Fruit fly (Drosophila melanogaster) whole organism, wandering third instar larva: ENCODE results near the gene Spase25.

Experiments
- Abd-B ChIP-seq: fragments of >200 bp; optimal IDR thresholded peaks from 2 replicates; lab custom pipeline; 2017; ENCODE audit warnings: missing biosample characterization, missing genetic modification characterization
- CG32264 ChIP-seq: fragments of 200-800 bp; sonication (Bioruptor generic); optimal IDR thresholded peaks from 2 replicates; lab custom pipeline; 2016; ENCODE audit warnings: missing biosample characterization, missing genetic modification characterization
- CG9705 ChIP-seq: fragments of 200-800 bp; sonication (Bioruptor generic); optimal IDR thresholded peaks from 2 replicates; lab custom pipeline; 2018; ENCODE audit warnings: missing biosample characterization, mild to moderate bottlenecking, missing genetic modification characterization
- CrebA ChIP-seq: fragments of 200-800 bp; sonication (Bioruptor generic); optimal IDR thresholded peaks from 2 replicates; lab custom pipeline; 2016; ENCODE audit warnings: missing biosample characterization, mild to moderate bottlenecking, missing genetic modification characterization, borderline replicate concordance
- Dfd ChIP-seq: fragments of >200 bp; optimal IDR thresholded peaks from 2 replicates; lab custom pipeline; 2017; ENCODE audit warnings: missing biosample characterization, missing genetic modification characterization
- Dif ChIP-seq: fragments of 200-275, 200-300 bp; sonication (Bioruptor generic); optimal IDR thresholded peaks from 2 replicates; lab custom pipeline; 2018; ENCODE audit warnings: missing biosample characterization, missing genetic modification characterization; ENCODE audit not compliant: partially characterized antibody
- GATAd ChIP-seq: sonication (Bioruptor generic); optimal IDR thresholded peaks from 2 replicates; lab custom pipeline; 2016; ENCODE audit warnings: missing biosample characterization, missing genetic modification characterization
- HLH106 ChIP-seq: fragments of 200-800 bp; optimal IDR thresholded peaks from 3 replicates; lab custom pipeline; 2019; ENCODE audit warnings: missing biosample characterization, mild to moderate bottlenecking, missing genetic modification characterization, moderate library complexity
- Hnf4 ChIP-seq: fragments of 200-800 bp; sonication (Bioruptor generic); optimal IDR thresholded peaks from 2 replicates; lab custom pipeline; 2016; ENCODE audit warnings: missing biosample characterization, mild to moderate bottlenecking, missing genetic modification characterization
- Hr78 ChIP-seq: fragments of >200 bp; optimal IDR thresholded peaks from 2 replicates; lab custom pipeline; 2017; ENCODE audit warnings: missing biosample characterization, missing genetic modification characterization
- Hr83 ChIP-seq: fragments of 200-300 bp; sonication (Bioruptor generic); optimal IDR thresholded peaks from 2 replicates; lab custom pipeline; 2016; ENCODE audit warnings: missing biosample characterization, mild to moderate bottlenecking, missing genetic modification characterization, moderate library complexity; ENCODE audit not compliant: poor library complexity, severe bottlenecking
- Jra ChIP-seq: sonication (Bioruptor generic); optimal IDR thresholded peaks from 2 replicates; lab custom pipeline; 2016; ENCODE audit warnings: missing biosample characterization, missing genetic modification characterization
- Mio ChIP-seq: sonication (Bioruptor generic); optimal IDR thresholded peaks from 2 replicates; lab custom pipeline; 2016; ENCODE audit warnings: missing biosample characterization, missing genetic modification characterization
- Myc ChIP-seq: fragments of >200 bp; optimal IDR thresholded peaks from 2 replicates; lab custom pipeline; 2017
- N ChIP-seq: fragments of >200 bp; optimal IDR thresholded peaks from 2 replicates; lab custom pipeline; 2018; ENCODE audit warnings: missing biosample characterization, missing external identifiers, missing genetic modification characterization
- OdsH ChIP-seq: fragments of 200-800 bp; sonication (Bioruptor generic); optimal IDR thresholded peaks from 2 replicates; lab custom pipeline; 2016; ENCODE audit warnings: missing biosample characterization, mild to moderate bottlenecking, missing genetic modification characterization
- Rel ChIP-seq, 2 experiments: fragments of 200-800 bp; sonication (Bioruptor generic) in 1 of 2; optimal IDR thresholded peaks; 2 replicates in 1 of 2; 3 replicates in 1 of 2; lab custom pipeline; 2016 to 2019; ENCODE audit warnings: mild to moderate bottlenecking in 2 of 2, missing biosample characterization in 2 of 2, missing genetic modification characterization in 2 of 2, moderate library complexity in 1 of 2
- Sp1 ChIP-seq: fragments of 200-800 bp; sonication (Bioruptor generic); optimal IDR thresholded peaks from 3 replicates; lab custom pipeline; 2019; ENCODE audit warnings: missing biosample characterization, mild to moderate bottlenecking, missing genetic modification characterization, moderate library complexity
- Vsx2 ChIP-seq: fragments of 200-300, 225-300 bp; sonication (Bioruptor generic); optimal IDR thresholded peaks from 2 replicates; lab custom pipeline; 2018; ENCODE audit warnings: missing biosample characterization, missing genetic modification characterization; ENCODE audit not compliant: partially characterized antibody
- br ChIP-seq: fragments of 200-800 bp; sonication (Bioruptor generic); optimal IDR thresholded peaks from 2 replicates; lab custom pipeline; 2016; ENCODE audit warnings: missing biosample characterization, missing genetic modification characterization
- brk ChIP-seq: fragments of 200-800 bp; sonication (Bioruptor generic); optimal IDR thresholded peaks from 2 replicates; lab custom pipeline; 2016; ENCODE audit warnings: missing biosample characterization, mild to moderate bottlenecking, missing genetic modification characterization
- dl ChIP-seq, 2 experiments: fragments of 175-275, 200-275 bp in 1 of 2; fragments of 200-275 bp in 1 of 2; sonication (Bioruptor generic); optimal IDR thresholded peaks; lab custom pipeline; 2018; ENCODE audit warnings: mild to moderate bottlenecking in 2 of 2, missing biosample characterization in 2 of 2, missing genetic modification characterization in 2 of 2, moderate library complexity in 2 of 2; ENCODE audit not compliant: partially characterized antibody in 2 of 2, insufficient read depth in 1 of 2
- dmrt93B ChIP-seq: fragments of 200-800 bp; sonication (Bioruptor generic); optimal IDR thresholded peaks from 2 replicates; lab custom pipeline; 2018; ENCODE audit warnings: missing biosample characterization, mild to moderate bottlenecking, missing genetic modification characterization
- dsf ChIP-seq: sonication (Bioruptor generic); optimal IDR thresholded peaks from 2 replicates; lab custom pipeline; 2016; ENCODE audit warnings: missing biosample characterization, missing genetic modification characterization, borderline replicate concordance
- ey ChIP-seq: fragments of 200-800 bp; sonication (Bioruptor generic); optimal IDR thresholded peaks from 2 replicates; lab custom pipeline; 2016; ENCODE audit warnings: missing biosample characterization, missing genetic modification characterization
- foxo ChIP-seq, 2 experiments: fragments of 200-800 bp; sonication (Bioruptor generic); optimal IDR thresholded peaks; 2 replicates in 1 of 2; 3 replicates in 1 of 2; lab custom pipeline; 2016 to 2017; ENCODE audit warnings: missing biosample characterization in 2 of 2, missing genetic modification characterization in 2 of 2
- fru ChIP-seq: fragments of 200-800 bp; sonication (Bioruptor generic); optimal IDR thresholded peaks from 3 replicates; lab custom pipeline; 2016; ENCODE audit warnings: missing biosample characterization, mild to moderate bottlenecking, missing genetic modification characterization
- h ChIP-seq: fragments of 200-800 bp; sonication (Bioruptor generic); optimal IDR thresholded peaks from 3 replicates; lab custom pipeline; 2016; ENCODE audit warnings: missing biosample characterization, mild to moderate bottlenecking, missing genetic modification characterization
- jim ChIP-seq: fragments of 175-275, 200-325 bp; sonication (Bioruptor generic); optimal IDR thresholded peaks from 2 replicates; lab custom pipeline; 2016; ENCODE audit warnings: missing biosample characterization, mild to moderate bottlenecking, missing genetic modification characterization
- lola ChIP-seq: fragments of >200 bp; optimal IDR thresholded peaks from 2 replicates; lab custom pipeline; 2017; ENCODE audit warnings: missing biosample characterization, missing genetic modification characterization
- pan ChIP-seq: fragments of >200 bp; optimal IDR thresholded peaks from 2 replicates; lab custom pipeline; 2017
- psq ChIP-seq: fragments of 200-800 bp; sonication (Bioruptor generic); optimal IDR thresholded peaks from 3 replicates; lab custom pipeline; 2017; ENCODE audit warnings: missing biosample characterization, mild to moderate bottlenecking, missing genetic modification characterization, moderate library complexity
- rgr ChIP-seq: fragments of 200-800 bp; sonication (Bioruptor generic); optimal IDR thresholded peaks from 3 replicates; lab custom pipeline; 2016; ENCODE audit warnings: missing biosample characterization, mild to moderate bottlenecking, missing genetic modification characterization
- sage ChIP-seq: fragments of 200-800 bp; sonication (Bioruptor generic); optimal IDR thresholded peaks from 2 replicates; lab custom pipeline; 2016; ENCODE audit warnings: missing biosample characterization, mild to moderate bottlenecking, missing genetic modification characterization
- sv ChIP-seq: fragments of 200-800 bp; sonication (Bioruptor generic); optimal IDR thresholded peaks from 3 replicates; lab custom pipeline; 2016; ENCODE audit warnings: missing biosample characterization, missing genetic modification characterization
- tai ChIP-seq: sonication (Bioruptor generic); optimal IDR thresholded peaks from 2 replicates; lab custom pipeline; 2016; ENCODE audit warnings: missing biosample characterization, missing genetic modification characterization
- usp ChIP-seq: fragments of >200 bp; optimal IDR thresholded peaks from 2 replicates; lab custom pipeline; 2017; ENCODE audit warnings: missing biosample characterization, missing genetic modification characterization
- woc ChIP-seq: sonication (Bioruptor generic); optimal IDR thresholded peaks from 2 replicates; lab custom pipeline; 2016; ENCODE audit warnings: missing biosample characterization, mild to moderate bottlenecking, missing genetic modification characterization

The Spase25 gene

dm6 chrX:11453638-11454037, 31.4 kb upstream of the Spase25 start:
- TF ChIP-seq HLH106 (tag; lab: Kevin White, UChicago) (no peak), CG32264 (GFP tag; lab: Kevin White, UChicago) (no peak), Jra (GFP tag; lab: Kevin White, UChicago) (no peak), Vsx2 (no peak), GATAd (GFP tag; lab: Kevin White, UChicago) (no peak), Hr83 (GFP tag; lab: Kevin White, UChicago) (no peak)

dm6 chrX:11454189-11454882, 30.7 kb upstream of the Spase25 start, which contains the start of the genes Evi5 and HP5:
Gene Evi5 (minus strand): TSS chrX:11454386.
Gene HP5 (plus strand): TSS chrX:11454786.
- peak; percentile 54 for TF ChIP-seq woc
- TF ChIP-seq Rel (GFP tag; optimal IDR thresholded peaks at IDR 0.05; lab: Kevin White, UChicago), result no peak
- TF ChIP-seq Rel (tag; optimal IDR thresholded peaks at IDR 0.05; lab: Kevin White, UChicago), result peak; percentile 59
- TF ChIP-seq Hr83 (GFP tag; lab: Kevin White, UChicago), result peak; percentile 23
- no peak for TF ChIP-seq Hr78 (GFP tag; lab: Kevin White, UChicago)
- TF ChIP-seq br (GFP tag; lab: Kevin White, UChicago), result no peak
- TF ChIP-seq tai (GFP tag; lab: Kevin White, UChicago), result peak; percentile 13
- TF ChIP-seq Myc (lab: Kevin White, UChicago), result no peak
- TF ChIP-seq jim (GFP tag; lab: Kevin White, UChicago), result no peak
- TF ChIP-seq Jra (GFP tag; lab: Kevin White, UChicago), result peak; percentile 28
- peak; percentile 4 for TF ChIP-seq rgr
- no peak for TF ChIP-seq Mio
- no peak for TF ChIP-seq dl (GFP tag; optimal IDR thresholded peaks at IDR 0.05; lab: Kevin White, UChicago; ENCODE audit: insufficient read depth in 1 of 2, partially characterized antibody in 2 of 2)
- TF ChIP-seq brk (GFP tag; lab: Kevin White, UChicago), result peak; percentile 7
- TF ChIP-seq usp (GFP tag; lab: Kevin White, UChicago), result no peak
- TF ChIP-seq N, result no peak
- TF ChIP-seq sv, result peak; percentile 25
- TF ChIP-seq fru (GFP tag; lab: Kevin White, UChicago), result peak; percentile 58
- no peak for TF ChIP-seq Abd-B
- TF ChIP-seq CG9705 (GFP tag; lab: Kevin White, UChicago), result no peak
- no peak for TF ChIP-seq GATAd (GFP tag; lab: Kevin White, UChicago)
- TF ChIP-seq Dfd (GFP tag; lab: Kevin White, UChicago), result no peak
- TF ChIP-seq dmrt93B (GFP tag; lab: Kevin White, UChicago), result peak; percentile 33
- TF ChIP-seq dsf, result no peak
- TF ChIP-seq CrebA (GFP tag; lab: Kevin White, UChicago), result no peak
- no peak for TF ChIP-seq lola
- TF ChIP-seq psq (GFP tag; lab: Kevin White, UChicago), result no peak
- no peak for TF ChIP-seq Vsx2
- TF ChIP-seq foxo (GFP tag; optimal IDR thresholded peaks at IDR 0.05; lab: Kevin White, UChicago), result peak in 1 of 2 experiments; percentile 58
- no peak for TF ChIP-seq CG32264 (GFP tag; lab: Kevin White, UChicago)
- TF ChIP-seq Sp1 (GFP tag; lab: Kevin White, UChicago), result peak; percentile 20
- no peak for TF ChIP-seq sage
- TF ChIP-seq OdsH (GFP tag; lab: Kevin White, UChicago), result no peak
- peak; percentile 35 for TF ChIP-seq h (GFP tag; lab: Kevin White, UChicago)
- no peak for TF ChIP-seq Dif (GFP tag; lab: Kevin White, UChicago)
- TF ChIP-seq Hnf4 (GFP tag; lab: Kevin White, UChicago), result peak; percentile 31
- TF ChIP-seq pan (lab: Kevin White, UChicago), result no peak
- TF ChIP-seq HLH106 (tag; lab: Kevin White, UChicago), result peak; percentile 52
- TF ChIP-seq ey (GFP tag; lab: Kevin White, UChicago), result peak; percentile 20
